Fruit fly (Drosophila melanogaster) whole organism, wandering third instar larva: ENCODE measurements around the gene CG11927.

Experiments
- h ChIP-seq: fragments of 200-800 bp; sonication (Bioruptor generic); optimal IDR thresholded peaks from 3 replicates; lab custom pipeline; 2016; ENCODE audit warnings: missing biosample characterization, mild to moderate bottlenecking, missing genetic modification characterization
- sv ChIP-seq: fragments of 200-800 bp; sonication (Bioruptor generic); optimal IDR thresholded peaks from 3 replicates; lab custom pipeline; 2016; ENCODE audit warnings: missing biosample characterization, missing genetic modification characterization
- woc ChIP-seq: sonication (Bioruptor generic); optimal IDR thresholded peaks from 2 replicates; lab custom pipeline; 2016; ENCODE audit warnings: missing biosample characterization, mild to moderate bottlenecking, missing genetic modification characterization

- TF ChIP-seq sv (GFP tag; lab: Kevin White, UChicago) (no peak), h (GFP tag; lab: Kevin White, UChicago) (no peak), woc (GFP tag; lab: Kevin White, UChicago) (no peak)
Observed at dm6 chr2L:4895902-4896301, 48.3 kb downstream of the CG11927 start.
